Fruit fly (Drosophila melanogaster) whole organism, prepupa: ENCODE data around the gene CG33090.

Experiments used
- Blimp-1 ChIP-seq: fragments of 200-800 bp; sonication (Bioruptor generic); optimal IDR thresholded peaks from 3 replicates; lab custom pipeline; 2017; ENCODE audit warnings: missing biosample characterization, missing genetic modification characterization, mild to moderate bottlenecking, moderate library complexity, missing genetic modification reagents
- CG11294 ChIP-seq: fragments of 200-800 bp; sonication (Bioruptor generic); IDR thresholded peaks from 2 replicates; pipeline ENCODE4 v1.3.6; 2022; ENCODE audit warnings: missing biosample characterization, missing genetic modification characterization
- CG16779 ChIP-seq: fragments of 200-800 bp; sonication (Bioruptor generic); optimal IDR thresholded peaks from 3 replicates; lab custom pipeline; 2017; ENCODE audit warnings: missing biosample characterization, mild to moderate bottlenecking, missing genetic modification characterization
- CG3032 ChIP-seq: fragments of 200-800 bp; optimal IDR thresholded peaks from 2 replicates; lab custom pipeline; 2019; ENCODE audit warnings: missing biosample characterization, mild to moderate bottlenecking, missing genetic modification characterization, moderate library complexity
- CG34406 ChIP-seq: fragments of 200-800 bp; sonication (Bioruptor generic); optimal IDR thresholded peaks from 3 replicates; lab custom pipeline; 2016; ENCODE audit warnings: missing biosample characterization, missing genetic modification characterization
- CG6276 ChIP-seq: fragments of 200-800 bp; sonication (Bioruptor generic); optimal IDR thresholded peaks from 2 replicates; lab custom pipeline; 2017; ENCODE audit warnings: missing biosample characterization, mild to moderate bottlenecking, missing genetic modification characterization
- Ets21C ChIP-seq: fragments of 200-800 bp; sonication (Bioruptor generic); optimal IDR thresholded peaks from 3 replicates; lab custom pipeline; 2016; ENCODE audit warnings: missing biosample characterization, missing genetic modification characterization
- Hr38 ChIP-seq: sonication (Bioruptor generic); optimal IDR thresholded peaks from 2 replicates; lab custom pipeline; 2016; ENCODE audit warnings: missing biosample characterization, missing genetic modification characterization
- Lpt ChIP-seq: fragments of 200-800 bp; sonication (Bioruptor generic); optimal IDR thresholded peaks from 3 replicates; lab custom pipeline; 2016; ENCODE audit warnings: missing biosample characterization, missing genetic modification characterization
- OdsH ChIP-seq: fragments of 200-800 bp; sonication (Bioruptor generic); optimal IDR thresholded peaks from 3 replicates; lab custom pipeline; 2016; ENCODE audit warnings: missing biosample characterization, missing genetic modification characterization
- achi ChIP-seq: fragments of 200-800 bp; sonication (Bioruptor generic); optimal IDR thresholded peaks from 3 replicates; lab custom pipeline; 2016; ENCODE audit warnings: missing biosample characterization, missing genetic modification characterization
- esn ChIP-seq: fragments of 200-800 bp; sonication (Bioruptor generic); optimal IDR thresholded peaks from 2 replicates; lab custom pipeline; 2016; ENCODE audit warnings: missing biosample characterization, mild to moderate bottlenecking, missing genetic modification characterization, moderate library complexity

- TF ChIP-seq CG6276 = peak; percentile 68
- TF ChIP-seq Blimp-1 = no peak
- TF ChIP-seq Lpt = peak; percentile 58
- peak; percentile 21 for TF ChIP-seq CG16779 (tag; lab: Kevin White, UChicago)
- peak; percentile 76 for TF ChIP-seq CG3032 (tag; lab: Kevin White, UChicago)
- no peak for TF ChIP-seq Hr38 (GFP tag; lab: Kevin White, UChicago)
- TF ChIP-seq OdsH (GFP tag; lab: Kevin White, UChicago) = peak; percentile 71
- peak; percentile 74 for TF ChIP-seq esn (GFP tag; lab: Kevin White, UChicago)
- TF ChIP-seq Ets21C (GFP tag; lab: Kevin White, UChicago) = no peak
- TF ChIP-seq CG11294 (GFP tag; lab: Robert Waterston, UW) = peak; percentile 55; the same call in 1 of the 2 replicates
- peak; percentile 67 for TF ChIP-seq achi (GFP tag; lab: Kevin White, UChicago)
- peak; percentile 79 for TF ChIP-seq CG34406 (GFP tag; lab: Kevin White, UChicago)
Measured at dm6 chr2L:14361736-14362180, 27.8 kb downstream of the CG33090 start, which contains the start of gene spel1.
